Worm (Caenorhabditis elegans): ENCODE data around the gene VM106R.1.
A peak's percentile ranks its signal among the peaks of the same experiment; 100 is the strongest.

Gene VM106R.1

DNA sequence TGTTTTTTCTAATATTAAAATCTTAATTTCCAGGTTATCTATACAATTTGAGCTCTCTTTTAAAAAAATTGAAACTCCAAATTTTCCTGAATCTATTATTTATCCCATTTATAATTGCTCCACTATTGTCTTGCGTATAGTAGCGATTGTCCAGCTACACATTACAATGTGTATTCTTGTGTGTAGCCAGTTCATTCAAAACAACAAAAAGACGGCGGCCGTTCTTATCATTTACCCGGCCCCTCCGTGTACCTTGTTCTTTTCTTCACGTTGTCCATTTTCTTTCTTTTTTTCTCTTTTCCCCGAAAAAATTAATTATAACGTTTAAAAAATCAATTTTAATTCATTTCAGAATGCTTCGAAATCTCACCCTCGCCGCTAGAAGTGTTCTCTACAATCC is 8.3 kb downstream of the VM106R.1 start, which contains the start of gene ech-4:
ech-4 (plus strand) TSS at position 353 of the 400 bp plus-strand sequence.
- TF ChIP-seq ceh-13 (GFP tag; optimal IDR thresholded peaks at IDR 0.05) (no peak), scrt-1 (GFP tag; IDR thresholded peaks at IDR 0.05) (no peak), tra-4 (tag; optimal IDR thresholded peaks at IDR 0.05) (no peak), ets-7 (tag; optimal IDR thresholded peaks at IDR 0.05) (no peak), tbx-37 (GFP tag; conservative IDR thresholded peaks at IDR 0.05) (no peak), pes-1 (GFP tag; IDR thresholded peaks at IDR 0.05) (no peak)

DNA sequence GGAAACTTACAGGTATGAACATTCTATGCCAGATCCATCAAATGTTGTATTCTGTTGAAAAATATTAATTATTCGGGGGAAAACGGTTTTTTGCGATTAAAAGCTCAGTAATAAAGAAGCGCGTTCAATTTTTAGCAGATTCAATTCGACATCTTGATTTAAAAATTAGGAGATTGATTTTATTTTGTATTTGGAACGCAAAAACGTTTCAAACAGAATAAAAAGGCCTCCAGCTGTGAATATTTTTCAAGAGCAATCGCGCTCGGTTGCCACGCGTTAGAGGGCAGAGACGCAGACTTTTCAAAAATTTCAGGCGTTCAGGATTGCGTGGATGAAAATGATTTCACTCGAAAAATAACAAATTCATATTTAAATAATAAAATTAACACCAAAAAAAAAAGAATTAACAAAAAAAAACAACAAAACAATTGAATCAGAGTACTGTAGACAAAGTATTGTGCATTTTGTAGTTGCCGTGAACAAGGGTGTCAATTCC is 9.0 kb downstream of the VM106R.1 start, which contains the start of gene R06F6.8:
R06F6.8 (minus strand) TSS at position 51 of the 496 bp plus-strand sequence.
- no peak for TF ChIP-seq aly-1 (tag; optimal IDR thresholded peaks at IDR 0.05)
- no peak for TF ChIP-seq tbx-37 (GFP tag; conservative IDR thresholded peaks at IDR 0.05)
- 0 out of 2 replicates have a peak, but pooled peaks have one; percentile 13 for TF ChIP-seq pes-1 (GFP tag; IDR thresholded peaks at IDR 0.05)

DNA sequence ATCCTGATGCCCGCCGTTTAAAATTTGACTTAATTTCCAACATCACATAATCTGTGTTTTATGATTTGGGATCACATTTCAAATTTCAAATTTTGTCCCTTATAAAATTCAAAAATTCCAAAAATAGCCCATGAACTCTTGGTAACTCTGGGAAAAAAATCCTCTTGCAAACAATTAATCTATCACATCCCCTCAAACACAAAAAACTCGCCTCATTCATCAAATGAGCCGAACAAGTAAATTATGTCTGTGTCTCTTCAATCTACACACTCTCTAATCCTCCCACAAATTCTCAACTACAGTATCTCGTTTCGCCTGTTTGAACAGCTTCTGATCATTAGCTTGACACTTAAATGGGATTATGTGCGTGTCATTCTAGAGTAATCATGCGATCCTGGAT is 18.3 kb downstream of the VM106R.1 start, which contains the start of gene msrp-7:
msrp-7 (plus strand) TSS at position 301 of the 400 bp plus-strand sequence.
- TF ChIP-seq pes-1 (GFP tag; IDR thresholded peaks at IDR 0.05) (no peak), hnd-1 (tag; optimal IDR thresholded peaks at IDR 0.05) (no peak), hmbx-1 (tag; optimal IDR thresholded peaks at IDR 0.05) (no peak), B0310.2 (tag; optimal IDR thresholded peaks at IDR 0.05) (no peak), tbx-11 (GFP tag; IDR thresholded peaks at IDR 0.05) (no peak), ets-7 (tag; optimal IDR thresholded peaks at IDR 0.05) (no peak)

DNA sequence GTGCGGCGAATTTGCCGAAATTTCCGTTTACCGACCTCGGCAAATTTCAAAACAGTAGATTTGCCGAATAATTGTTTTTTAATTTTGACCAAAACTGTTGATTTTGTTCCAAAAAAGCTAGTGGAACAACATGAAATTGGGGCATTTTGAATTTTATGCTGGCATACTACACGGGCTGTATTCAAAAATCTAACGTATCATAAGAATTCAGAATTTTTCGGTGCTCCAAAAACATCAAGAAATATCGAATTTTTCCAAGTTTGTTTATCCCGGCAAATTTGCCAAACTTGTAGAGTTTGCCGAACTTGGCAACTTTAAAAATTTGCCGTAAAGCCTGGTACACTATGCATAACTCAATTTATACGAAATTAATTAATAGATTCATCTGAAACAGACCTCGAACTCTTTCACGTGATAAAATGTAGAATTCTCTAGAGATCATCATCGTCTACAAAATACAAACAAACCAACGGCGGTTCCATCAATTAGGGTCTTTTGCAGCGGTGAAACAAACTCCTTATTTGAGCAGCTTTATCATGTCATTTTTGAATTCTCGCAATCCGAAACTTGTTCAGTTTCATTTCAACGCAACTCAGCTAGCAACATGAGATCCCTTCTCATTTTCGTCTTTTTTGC is 20.2 kb downstream of the VM106R.1 start, which contains the start of gene R06F6.14:
R06F6.14 (plus strand) TSS at position 586 of the 636 bp plus-strand sequence.
- TF ChIP-seq F13C5.2 (tag; optimal IDR thresholded peaks at IDR 0.05) (no peak), hmg-4 (GFP tag; optimal IDR thresholded peaks at IDR 0.05) (no peak), tbx-11 (GFP tag; IDR thresholded peaks at IDR 0.05) (no peak), flt-1 (GFP tag; IDR thresholded peaks at IDR 0.05) (no peak), sea-1 (GFP tag; conservative IDR thresholded peaks at IDR 0.05) (no peak), ama-1 (optimal IDR thresholded peaks at IDR 0.05) (no peak), tbx-37 (GFP tag; conservative IDR thresholded peaks at IDR 0.05) (no peak), B0310.2 (tag; optimal IDR thresholded peaks at IDR 0.05) (no peak), tra-4 (tag; optimal IDR thresholded peaks at IDR 0.05) (no peak), hnd-1 (tag; optimal IDR thresholded peaks at IDR 0.05) (no peak), ceh-13 (GFP tag; optimal IDR thresholded peaks at IDR 0.05) (no peak), scrt-1 (GFP tag; IDR thresholded peaks at IDR 0.05) (no peak), ceh-36 (tag; optimal IDR thresholded peaks at IDR 0.05) (no peak), ets-7 (tag; optimal IDR thresholded peaks at IDR 0.05) (no peak), aly-1 (tag; optimal IDR thresholded peaks at IDR 0.05) (no peak)

DNA sequence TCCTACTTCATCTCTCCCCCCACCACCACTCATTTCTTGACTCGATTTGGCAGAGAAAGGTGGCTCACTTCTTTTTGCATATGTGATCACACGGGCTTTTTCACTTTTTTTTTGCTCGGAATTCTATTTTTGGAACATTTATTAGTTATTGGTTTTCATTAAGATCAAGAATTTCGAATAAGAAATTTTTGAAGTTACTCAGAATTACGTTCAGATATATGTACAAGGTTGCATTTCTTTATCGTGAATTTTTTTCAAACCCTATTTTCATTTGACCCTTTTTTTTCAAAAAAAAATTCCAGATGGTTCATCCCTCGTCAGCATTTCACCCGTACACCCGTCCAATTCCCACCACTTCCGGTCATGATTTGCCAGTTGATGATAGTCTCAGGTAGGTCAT is 23.5 kb downstream of the VM106R.1 start, which contains the start of gene ceh-62:
ceh-62 (plus strand) TSS at position 301 of the 400 bp plus-strand sequence.
- no peak for TF ChIP-seq F13C5.2 (tag; optimal IDR thresholded peaks at IDR 0.05)
- TF ChIP-seq hmbx-1 (tag; optimal IDR thresholded peaks at IDR 0.05): no peak
- TF ChIP-seq flt-1 (GFP tag; IDR thresholded peaks at IDR 0.05): no peak
- TF ChIP-seq pes-1 (GFP tag; IDR thresholded peaks at IDR 0.05): no peak
- TF ChIP-seq tra-4 (tag; optimal IDR thresholded peaks at IDR 0.05): no peak
- no peak for TF ChIP-seq ceh-13 (GFP tag; optimal IDR thresholded peaks at IDR 0.05)
- TF ChIP-seq sea-1 (GFP tag; conservative IDR thresholded peaks at IDR 0.05): no peak
- no peak for TF ChIP-seq scrt-1 (GFP tag; IDR thresholded peaks at IDR 0.05)
- TF ChIP-seq hnd-1 (tag; optimal IDR thresholded peaks at IDR 0.05): no peak
- TF ChIP-seq tbx-11 (GFP tag; IDR thresholded peaks at IDR 0.05): no peak
- no peak for TF ChIP-seq B0310.2 (tag; optimal IDR thresholded peaks at IDR 0.05)

DNA sequence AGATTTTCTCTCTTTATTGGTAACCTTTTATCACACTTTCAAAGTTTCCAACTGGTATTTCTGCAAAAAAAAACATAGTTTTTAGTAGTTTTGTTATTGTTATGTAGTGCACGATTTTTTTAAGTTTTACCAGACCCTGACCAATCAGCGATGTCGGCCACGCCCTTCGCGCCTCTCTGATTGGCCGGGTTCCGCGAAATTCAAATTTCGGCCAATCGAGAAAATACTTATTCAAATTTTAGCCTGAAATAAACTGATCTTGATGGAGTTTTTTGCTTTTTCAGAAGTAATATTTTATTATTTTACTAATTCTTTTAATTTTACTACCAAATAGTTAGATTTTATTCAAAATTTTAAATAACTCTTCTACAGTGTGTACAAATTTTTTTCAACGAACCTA is 24.1 kb downstream of the VM106R.1 start:
- no peak for TF ChIP-seq ets-7 (tag; optimal IDR thresholded peaks at IDR 0.05)
- no peak for TF ChIP-seq tra-4 (tag; optimal IDR thresholded peaks at IDR 0.05)
- TF ChIP-seq hnd-1 (tag; optimal IDR thresholded peaks at IDR 0.05): no peak
- no peak for TF ChIP-seq aly-1 (tag; optimal IDR thresholded peaks at IDR 0.05)
- no peak for TF ChIP-seq hmbx-1 (tag; optimal IDR thresholded peaks at IDR 0.05)
- TF ChIP-seq pes-1 (GFP tag; IDR thresholded peaks at IDR 0.05): no peak
- no peak for TF ChIP-seq F13C5.2 (tag; optimal IDR thresholded peaks at IDR 0.05)
- TF ChIP-seq B0310.2 (tag; optimal IDR thresholded peaks at IDR 0.05): no peak
- TF ChIP-seq tbx-11 (GFP tag; IDR thresholded peaks at IDR 0.05): no peak
- TF ChIP-seq tbx-37 (GFP tag; conservative IDR thresholded peaks at IDR 0.05): no peak
- no peak for TF ChIP-seq sea-1 (GFP tag; conservative IDR thresholded peaks at IDR 0.05)
- no peak for TF ChIP-seq scrt-1 (GFP tag; IDR thresholded peaks at IDR 0.05)
- no peak for TF ChIP-seq ceh-36 (tag; optimal IDR thresholded peaks at IDR 0.05)
- TF ChIP-seq ceh-13 (GFP tag; optimal IDR thresholded peaks at IDR 0.05): no peak

DNA sequence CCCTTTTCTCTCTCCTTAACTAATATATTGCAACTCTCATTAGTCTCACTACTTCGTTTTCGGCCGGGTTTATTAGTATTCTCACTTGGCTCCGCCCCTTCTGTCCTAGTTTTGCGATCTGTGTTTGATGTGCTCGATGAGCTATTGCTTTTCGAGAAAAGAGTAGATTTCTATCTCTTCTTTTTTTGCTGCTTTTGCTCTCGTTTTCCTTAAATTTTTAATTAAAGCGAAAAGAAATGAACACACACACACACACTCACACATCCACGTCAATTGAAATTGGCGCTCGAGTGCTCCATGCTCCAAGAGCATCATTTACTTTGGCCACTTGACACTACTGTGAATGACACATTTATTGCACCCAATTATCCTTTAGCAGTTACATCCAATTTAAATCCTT is 24.5 kb downstream of the VM106R.1 start:
- no peak for TF ChIP-seq scrt-1 (GFP tag; IDR thresholded peaks at IDR 0.05)
- no peak for TF ChIP-seq tbx-37 (GFP tag; conservative IDR thresholded peaks at IDR 0.05)
- TF ChIP-seq B0310.2 (tag; optimal IDR thresholded peaks at IDR 0.05): no peak
- TF ChIP-seq hmg-4 (GFP tag; optimal IDR thresholded peaks at IDR 0.05): no peak
- TF ChIP-seq pes-1 (GFP tag; IDR thresholded peaks at IDR 0.05): no peak
- TF ChIP-seq ets-7 (tag; optimal IDR thresholded peaks at IDR 0.05): no peak
- no peak for TF ChIP-seq sea-1 (GFP tag; conservative IDR thresholded peaks at IDR 0.05)
- no peak for TF ChIP-seq ceh-36 (tag; optimal IDR thresholded peaks at IDR 0.05)
- no peak for TF ChIP-seq hmbx-1 (tag; optimal IDR thresholded peaks at IDR 0.05)
- TF ChIP-seq flt-1 (GFP tag; IDR thresholded peaks at IDR 0.05): no peak
- no peak for TF ChIP-seq ama-1 (optimal IDR thresholded peaks at IDR 0.05)
- no peak for TF ChIP-seq hnd-1 (tag; optimal IDR thresholded peaks at IDR 0.05)
- no peak for TF ChIP-seq tbx-11 (GFP tag; IDR thresholded peaks at IDR 0.05)
- TF ChIP-seq ceh-13 (GFP tag; optimal IDR thresholded peaks at IDR 0.05): no peak
- no peak for TF ChIP-seq aly-1 (tag; optimal IDR thresholded peaks at IDR 0.05)
- TF ChIP-seq F13C5.2 (tag; optimal IDR thresholded peaks at IDR 0.05): no peak
- no peak for TF ChIP-seq tra-4 (tag; optimal IDR thresholded peaks at IDR 0.05)
